Worm (Caenorhabditis elegans) whole organism, L1 larva: ENCODE data around the gene coh-1.

Experiments used
- F16B12.6 ChIP-seq: fragments of 150-350 bp; optimal IDR thresholded peaks from 2 replicates; lab custom pipeline; 2014; ENCODE audit warnings: missing biosample characterization, missing genetic modification characterization
- ceh-63 ChIP-seq: fragments of 200-800 bp; sonication (Bioruptor generic); optimal IDR thresholded peaks from 2 replicates; lab custom pipeline; 2018; ENCODE audit warnings: mild to moderate bottlenecking, missing genetic modification characterization, missing compliant biosample characterization
- dpl-1 ChIP-seq, 3 experiments: fragments of 150-350 bp in 2 of 3; sonication (generic microtip) in 1 of 3; optimal IDR thresholded peaks; 2 replicates each; lab custom pipeline; 2014 to 2017; ENCODE audit warnings: missing biosample characterization in 3 of 3, missing genetic modification characterization in 3 of 3, missing genetic modification reagents in 3 of 3
- elt-3 ChIP-seq, 6 experiments: fragments of 150-350 bp in 1 of 6; sonication (generic microtip); optimal IDR thresholded peaks; 2 replicates each; lab custom pipeline; 2017 to 2018; ENCODE audit warnings: missing biosample characterization in 6 of 6, missing genetic modification characterization in 6 of 6, inconsistent platforms in 1 of 6
- grh-1 ChIP-seq: fragments of 200-800 bp; sonication (Bioruptor generic); IDR thresholded peaks from 2 replicates; pipeline ENCODE4 v1.3.6; 2022; ENCODE audit warnings: missing genetic modification reagents, missing genetic modification characterization, missing compliant biosample characterization
- hlh-17 ChIP-seq: fragments of 200-800 bp; sonication (Bioruptor generic); optimal IDR thresholded peaks from 2 replicates; lab custom pipeline; 2018; ENCODE audit warnings: missing genetic modification characterization, mild to moderate bottlenecking, missing compliant biosample characterization, moderate library complexity, borderline replicate concordance
- jun-1 ChIP-seq: fragments of 150-350 bp; optimal IDR thresholded peaks from 2 replicates; lab custom pipeline; 2014; ENCODE audit warnings: missing biosample characterization, missing genetic modification reagents, missing genetic modification characterization
- lsy-2 ChIP-seq, 2 experiments: fragments of 150-350 bp; optimal IDR thresholded peaks; 2 replicates each; lab custom pipeline; 2014; ENCODE audit warnings: missing biosample characterization in 2 of 2, missing genetic modification characterization in 2 of 2
- nhr-237 ChIP-seq: fragments of 150-350 bp; optimal IDR thresholded peaks from 2 replicates; lab custom pipeline; 2014; ENCODE audit warnings: missing biosample characterization, missing genetic modification characterization
- nhr-76 ChIP-seq: sonication (generic microtip); optimal IDR thresholded peaks from 2 replicates; lab custom pipeline; 2017; ENCODE audit warnings: missing biosample characterization, missing genetic modification characterization
- unc-130 ChIP-seq: fragments of 150-350 bp; optimal IDR thresholded peaks from 2 replicates; lab custom pipeline; 2017; ENCODE audit warnings: missing biosample characterization, missing genetic modification characterization, inconsistent platforms
- unc-62 ChIP-seq: fragments of 150-350 bp; optimal IDR thresholded peaks from 2 replicates; lab custom pipeline; 2014; ENCODE audit warnings: missing biosample characterization, missing genetic modification reagents, missing genetic modification characterization

- TF ChIP-seq grh-1, result no peak
- no peak for TF ChIP-seq ceh-63 (GFP tag; lab: Kevin White, UChicago)
- TF ChIP-seq jun-1 (tag; lab: Kevin White, UChicago), result no peak
- no peak for TF ChIP-seq elt-3 (tag; optimal IDR thresholded peaks at IDR 0.05; lab: Kevin White, UChicago)
- no peak for TF ChIP-seq unc-62 (GFP tag; lab: Kevin White, UChicago)
- TF ChIP-seq nhr-76 (tag; lab: Kevin White, UChicago), result no peak
- no peak for TF ChIP-seq nhr-237 (tag; lab: Kevin White, UChicago)
- TF ChIP-seq unc-130 (tag; lab: Kevin White, UChicago), result no peak
- TF ChIP-seq F16B12.6 (tag; lab: Kevin White, UChicago), result no peak
- no peak for TF ChIP-seq hlh-17 (GFP tag; lab: Kevin White, UChicago)
- no peak for TF ChIP-seq dpl-1 (GFP tag; optimal IDR thresholded peaks at IDR 0.05; lab: Kevin White, UChicago)
- TF ChIP-seq lsy-2 (tag; optimal IDR thresholded peaks at IDR 0.05; lab: Kevin White, UChicago), result no peak
Observed at ce11 chrX:7415420-7415819, 59.4 kb downstream of the coh-1 start, which contains the start of gene C10A4.7.
